Fruit fly (Drosophila melanogaster) whole organism, pupa: ENCODE results near the gene CG6293.
A peak's percentile ranks its signal among the peaks of the same experiment; 100 is the strongest.

Experiments used
- CG13204 ChIP-seq: fragments of 200-800 bp; sonication (Bioruptor generic); optimal IDR thresholded peaks from 2 replicates; lab custom pipeline; 2018; ENCODE audit warnings: missing biosample characterization, mild to moderate bottlenecking, missing genetic modification characterization, moderate library complexity
- CG14655 ChIP-seq: fragments of 200-800 bp; sonication (Bioruptor generic); optimal IDR thresholded peaks from 3 replicates; lab custom pipeline; 2017; ENCODE audit warnings: mild to moderate bottlenecking, missing biosample characterization, missing genetic modification reagents, missing genetic modification characterization
- CG4496 ChIP-seq: fragments of 200-800 bp; sonication (Bioruptor generic); IDR thresholded peaks from 3 replicates; pipeline ENCODE4 v1.3.6; 2022; ENCODE audit warnings: missing biosample characterization, missing genetic modification characterization
- Pif1A ChIP-seq: fragments of 200-800 bp; sonication (Bioruptor generic); optimal IDR thresholded peaks from 3 replicates; lab custom pipeline; 2016; ENCODE audit warnings: missing biosample characterization, missing genetic modification characterization
- Pif1B ChIP-seq: fragments of 200-800 bp; sonication (Bioruptor generic); optimal IDR thresholded peaks from 3 replicates; lab custom pipeline; 2016; ENCODE audit warnings: missing biosample characterization, missing genetic modification characterization
- Snoo ChIP-seq: fragments of 200-800 bp; sonication (Bioruptor generic); optimal IDR thresholded peaks from 3 replicates; lab custom pipeline; 2017; ENCODE audit warnings: missing biosample characterization, mild to moderate bottlenecking, missing genetic modification characterization, inconsistent platforms
- fd96Ca ChIP-seq: fragments of 200-800 bp; sonication (Bioruptor generic); IDR thresholded peaks from 3 replicates; pipeline ENCODE4 v1.3.6; 2022; ENCODE audit warnings: missing biosample characterization, missing genetic modification characterization
- rn ChIP-seq: fragments of 200-800 bp; sonication (Bioruptor generic); IDR thresholded peaks from 2 replicates; pipeline ENCODE4 v1.3.6; 2022; ENCODE audit warnings: missing biosample characterization, missing genetic modification characterization

dm6 chr3R:10272695-10273094 is 38.7 kb downstream of the CG6293 start:
- TF ChIP-seq fd96Ca (GFP tag; lab: Robert Waterston, UW) (peak; percentile 58; the same call in 1 of the 3 replicates), CG14655 (GFP tag; lab: Kevin White, UChicago) (no peak), rn (GFP tag; lab: Robert Waterston, UW) (no peak), Pif1A (GFP tag; lab: Kevin White, UChicago) (no peak), CG4496 (GFP tag; lab: Robert Waterston, UW) (peak; percentile 63; the same call in 1 of the 3 replicates), Snoo (tag; lab: Kevin White, UChicago) (no peak), CG13204 (GFP tag; lab: Kevin White, UChicago) (no peak), Pif1B (GFP tag; lab: Kevin White, UChicago) (no peak)
